Worm (Caenorhabditis elegans): Measurements from ENCODE around the gene rgs-10.

The rgs-10 gene

ce11 chrX:15008697-15009096, 46.1 kb downstream of the rgs-10 start:
- TF ChIP-seq tbx-8 (GFP tag; optimal IDR thresholded peaks at IDR 0.05) (no peak), snpc-4 (tag; optimal IDR thresholded peaks at IDR 0.05) (no peak), pha-4 (tag; optimal IDR thresholded peaks at IDR 0.05) (no peak), hlh-1 (tag; optimal IDR thresholded peaks at IDR 0.05) (no peak)

- TF ChIP-seq ham-2 (GFP tag; optimal IDR thresholded peaks at IDR 0.05): no peak
- TF ChIP-seq lin-32 (GFP tag; optimal IDR thresholded peaks at IDR 0.05): no peak
- no peak for TF ChIP-seq lsy-2 (tag; optimal IDR thresholded peaks at IDR 0.05)
- TF ChIP-seq nhr-237 (tag; optimal IDR thresholded peaks at IDR 0.05): no peak
- no peak for TF ChIP-seq bed-3 (GFP tag; optimal IDR thresholded peaks at IDR 0.05)
- TF ChIP-seq unc-120 (tag; optimal IDR thresholded peaks at IDR 0.05; ENCODE audit: poor library complexity, severe bottlenecking): no peak
- TF ChIP-seq ceh-39 (tag; optimal IDR thresholded peaks at IDR 0.05): no peak
- TF ChIP-seq elt-3 (tag; optimal IDR thresholded peaks at IDR 0.05): no peak
- no peak for TF ChIP-seq lin-13 (tag; optimal IDR thresholded peaks at IDR 0.05)
- TF ChIP-seq pha-4 (tag; optimal IDR thresholded peaks at IDR 0.05): no peak
- no peak for TF ChIP-seq flh-1 (GFP tag; optimal IDR thresholded peaks at IDR 0.05)
- TF ChIP-seq elt-1 (tag; optimal IDR thresholded peaks at IDR 0.05; ENCODE audit: borderline replicate concordance, insufficient read depth): no peak
- TF ChIP-seq nhr-2 (tag; optimal IDR thresholded peaks at IDR 0.05): no peak
- no peak for TF ChIP-seq blmp-1 (tag; optimal IDR thresholded peaks at IDR 0.05)
- TF ChIP-seq sem-2 (GFP tag; optimal IDR thresholded peaks at IDR 0.05): no peak
These were observed 48.4 kb downstream of the rgs-10 start for ce11 chrX:15010941-15011340.

ce11 chrX:15011526-15012274, 49.1 kb downstream of the rgs-10 start:
- TF ChIP-seq mls-2 (tag; optimal IDR thresholded peaks at IDR 0.05) (no peak), ces-1 (GFP tag; optimal IDR thresholded peaks at IDR 0.05) (peak; percentile 47)

All from whole organism, mixed stage, embryonic.